Fruit fly (Drosophila melanogaster) S2 (cell line): ENCODE results near the gene CG1750.

Experiments
- CG8478 ChIP-seq: fragments of >200 bp; optimal IDR thresholded peaks from 2 replicates; lab custom pipeline; 2018
- CTCF ChIP-seq, 2 experiments: fragments of >200 bp; optimal IDR thresholded peaks; 2 replicates each; lab custom pipeline; 2018

DNA sequence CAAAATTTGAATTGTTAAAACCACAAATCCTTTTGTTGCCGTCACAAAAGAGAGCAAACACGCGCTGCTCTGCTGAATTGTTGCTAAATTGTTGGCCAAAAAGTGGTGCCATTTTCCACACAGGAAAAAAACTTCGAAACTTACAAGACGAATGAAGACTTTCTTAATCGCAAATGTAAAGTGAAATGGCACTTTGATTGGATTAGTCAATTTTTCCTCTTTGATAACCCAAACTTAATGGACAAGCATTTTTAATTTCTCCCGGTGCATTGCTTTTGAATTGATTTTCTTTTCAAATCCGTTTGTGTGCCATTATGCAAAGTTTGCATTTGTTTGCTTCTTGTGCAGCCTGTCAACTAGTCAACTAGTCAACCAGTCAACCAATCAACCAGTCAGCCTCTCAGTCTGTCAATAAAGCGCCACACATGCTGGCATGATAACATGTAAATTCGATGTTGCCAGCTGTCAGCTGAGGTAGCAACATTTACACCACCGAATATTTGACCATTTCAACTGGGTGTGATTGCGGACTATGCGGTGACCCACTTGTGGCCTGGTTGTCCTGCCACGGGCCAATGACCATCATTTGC is 11.5 kb downstream of the CG1750 start:
- TF ChIP-seq CG8478 (lab: Kevin White, UChicago) (no peak), CTCF (optimal IDR thresholded peaks at IDR 0.05; lab: Kevin White, UChicago) (no peak)
